Worm (Caenorhabditis elegans) whole organism, young adult: ENCODE results near the gene frpr-8.

Experiments used
- B0261.1 ChIP-seq: sonication (generic microtip); optimal IDR thresholded peaks from 2 replicates; lab custom pipeline; 2016; ENCODE audit warnings: mild to moderate bottlenecking, missing genetic modification characterization, moderate library complexity, missing compliant biosample characterization
- D2030.7 ChIP-seq: fragments of 200-800 bp; sonication (Bioruptor generic); IDR thresholded peaks from 2 replicates; pipeline ENCODE4 v1.3.6; 2022; ENCODE audit warnings: missing genetic modification reagents, missing genetic modification characterization, missing compliant biosample characterization
- F10E7.11 ChIP-seq: sonication (generic microtip); optimal IDR thresholded peaks from 2 replicates; lab custom pipeline; 2017; ENCODE audit warnings: mild to moderate bottlenecking, missing genetic modification characterization, moderate library complexity, missing compliant biosample characterization
- F33H1.4 ChIP-seq: fragments of 200-800 bp; sonication (Bioruptor generic); IDR thresholded peaks from 2 replicates; pipeline ENCODE4 v1.3.6; 2022; ENCODE audit warnings: missing genetic modification reagents, missing genetic modification characterization, missing compliant biosample characterization
- F37B4.10 ChIP-seq: fragments of 200-800 bp; sonication (Bioruptor generic); IDR thresholded peaks from 2 replicates; pipeline ENCODE4 v1.3.6; 2022; ENCODE audit warnings: missing genetic modification characterization, missing compliant biosample characterization
- F52B5.7 ChIP-seq: sonication (generic microtip); optimal IDR thresholded peaks from 2 replicates; lab custom pipeline; 2016; ENCODE audit warnings: mild to moderate bottlenecking, missing genetic modification characterization, missing compliant biosample characterization
- F55B11.4 ChIP-seq: sonication (generic microtip); optimal IDR thresholded peaks from 2 replicates; lab custom pipeline; 2016; ENCODE audit warnings: missing compliant biosample characterization, missing genetic modification characterization, borderline replicate concordance; ENCODE audit not compliant: insufficient read depth
- T07F8.4 ChIP-seq: sonication (generic microtip); optimal IDR thresholded peaks from 2 replicates; lab custom pipeline; 2016; ENCODE audit warnings: mild to moderate bottlenecking, missing genetic modification characterization, moderate library complexity, missing compliant biosample characterization
- Y67H2A.10 ChIP-seq: fragments of 200-800 bp; sonication (Bioruptor generic); conservative IDR thresholded peaks from 2 replicates; pipeline ENCODE4 v1.3.6; 2022; ENCODE audit warnings: missing genetic modification reagents, missing genetic modification characterization, missing compliant biosample characterization
- ZK185.1 ChIP-seq: sonication (generic microtip); optimal IDR thresholded peaks from 2 replicates; lab custom pipeline; 2016; ENCODE audit warnings: mild to moderate bottlenecking, missing genetic modification characterization, missing compliant biosample characterization; ENCODE audit not compliant: poor library complexity, severe bottlenecking
- aptf-3 ChIP-seq: fragments of 200-800 bp; sonication (Bioruptor generic); IDR thresholded peaks from 2 replicates; pipeline ENCODE4 v1.3.6; 2022; ENCODE audit warnings: missing genetic modification characterization, missing compliant biosample characterization
- athp-1 ChIP-seq: sonication (generic microtip); optimal IDR thresholded peaks from 2 replicates; lab custom pipeline; 2017; ENCODE audit warnings: mild to moderate bottlenecking, missing genetic modification characterization, missing compliant biosample characterization
- ceh-27 ChIP-seq: fragments of 200-800 bp; sonication (Bioruptor generic); optimal IDR thresholded peaks from 2 replicates; lab custom pipeline; 2018; ENCODE audit warnings: mild to moderate bottlenecking, missing genetic modification characterization, moderate library complexity, missing compliant biosample characterization
- ceh-40 ChIP-seq: fragments of 200-800 bp; sonication (Bioruptor generic); IDR thresholded peaks from 2 replicates; pipeline ENCODE4 v1.3.6; 2022; ENCODE audit warnings: missing genetic modification characterization, missing compliant biosample characterization
- ceh-58 ChIP-seq: fragments of 200-800 bp; sonication (Bioruptor generic); IDR thresholded peaks from 2 replicates; pipeline ENCODE4 v1.3.6; 2022; ENCODE audit warnings: missing genetic modification characterization, missing compliant biosample characterization
- ceh-79 ChIP-seq: sonication (generic microtip); optimal IDR thresholded peaks from 2 replicates; lab custom pipeline; 2017; ENCODE audit warnings: mild to moderate bottlenecking, missing genetic modification characterization, missing compliant biosample characterization
- efl-1 ChIP-seq: fragments of 150-350 bp; optimal IDR thresholded peaks from 2 replicates; lab custom pipeline; 2014; ENCODE audit warnings: missing biosample characterization, missing genetic modification reagents, missing genetic modification characterization
- hlh-12 ChIP-seq: sonication (generic microtip); optimal IDR thresholded peaks from 2 replicates; lab custom pipeline; 2016; ENCODE audit warnings: missing genetic modification characterization, missing compliant biosample characterization
- hmg-1.2 ChIP-seq: fragments of 200-800 bp; sonication (Bioruptor generic); IDR thresholded peaks from 2 replicates; pipeline ENCODE4 v1.3.6; 2022; ENCODE audit warnings: missing genetic modification reagents, missing genetic modification characterization, missing compliant biosample characterization
- hrde-1 ChIP-seq: sonication (generic microtip); optimal IDR thresholded peaks from 2 replicates; lab custom pipeline; 2016; ENCODE audit warnings: missing genetic modification characterization, mild to moderate bottlenecking, missing compliant biosample characterization, moderate library complexity, missing genotype, missing genetic modification reagents, borderline replicate concordance
- let-607 ChIP-seq, 2 experiments: fragments of 200-800 bp in 1 of 2; sonication (Bioruptor generic) in 1 of 2; sonication (generic microtip) in 1 of 2; optimal IDR thresholded peaks; 2 replicates each; lab custom pipeline; 2016 to 2018; ENCODE audit warnings: mild to moderate bottlenecking in 2 of 2, missing compliant biosample characterization in 2 of 2, missing genetic modification characterization in 2 of 2, moderate library complexity in 2 of 2, missing genotype in 1 of 2
- lin-26 ChIP-seq: fragments of 200-800 bp; sonication (Bioruptor generic); IDR thresholded peaks from 2 replicates; pipeline ENCODE4 v1.3.6; 2022; ENCODE audit warnings: missing genetic modification reagents, missing genetic modification characterization, missing compliant biosample characterization
- lin-35 ChIP-seq, 3 experiments: fragments of 150-350 bp in 2 of 3; sonication (generic microtip) in 1 of 3; optimal IDR thresholded peaks; 2 replicates each; lab custom pipeline; 2014 to 2018; ENCODE audit warnings: missing biosample characterization in 3 of 3, missing genetic modification characterization in 3 of 3, missing genetic modification reagents in 3 of 3
- madf-3 ChIP-seq: fragments of 200-800 bp; sonication (Bioruptor generic); IDR thresholded peaks from 2 replicates; pipeline ENCODE4 v1.3.6; 2022; ENCODE audit warnings: missing genetic modification reagents, missing genetic modification characterization, missing compliant biosample characterization
- madf-6 ChIP-seq: fragments of 200-800 bp; sonication (Bioruptor generic); IDR thresholded peaks from 2 replicates; pipeline ENCODE4 v1.3.6; 2022; ENCODE audit warnings: missing genetic modification reagents, missing genetic modification characterization, missing compliant biosample characterization
- madf-8 ChIP-seq: fragments of 200-800 bp; sonication (Bioruptor generic); conservative IDR thresholded peaks from 2 replicates; pipeline ENCODE4 v1.3.6; 2022; ENCODE audit warnings: missing genetic modification reagents, missing genetic modification characterization, missing compliant biosample characterization
- mcd-1 ChIP-seq: fragments of 200-800 bp; sonication (Bioruptor generic); IDR thresholded peaks from 2 replicates; pipeline ENCODE4 v1.3.6; 2022; ENCODE audit warnings: missing genetic modification reagents, missing genetic modification characterization, missing compliant biosample characterization
- mel-28 ChIP-seq: sonication (generic microtip); optimal IDR thresholded peaks from 2 replicates; lab custom pipeline; 2016; ENCODE audit warnings: borderline replicate concordance, mild to moderate bottlenecking, missing genetic modification characterization, missing compliant biosample characterization
- mes-4 ChIP-seq: sonication (generic microtip); optimal IDR thresholded peaks from 2 replicates; lab custom pipeline; 2016; ENCODE audit warnings: missing genotype, missing genetic modification characterization, missing compliant biosample characterization
- nfya-1 ChIP-seq: sonication (generic microtip); optimal IDR thresholded peaks from 2 replicates; lab custom pipeline; 2017; ENCODE audit warnings: antibody characterized with exemption, missing compliant biosample characterization, missing genetic modification characterization, borderline replicate concordance; ENCODE audit not compliant: insufficient read depth
- nfyb-1 ChIP-seq: fragments of 200-800 bp; sonication (Bioruptor generic); IDR thresholded peaks from 2 replicates; pipeline ENCODE4 v1.3.6; 2022; ENCODE audit warnings: missing genetic modification reagents, missing genetic modification characterization, missing compliant biosample characterization
- nhr-120 ChIP-seq: fragments of 200-800 bp; sonication (Bioruptor generic); IDR thresholded peaks from 2 replicates; pipeline ENCODE4 v1.3.6; 2022; ENCODE audit warnings: missing genetic modification characterization, missing compliant biosample characterization
- nhr-90 ChIP-seq: sonication (generic microtip); optimal IDR thresholded peaks from 2 replicates; lab custom pipeline; 2016; ENCODE audit warnings: missing genotype, mild to moderate bottlenecking, missing genetic modification characterization, missing compliant biosample characterization
- pbrm-1 ChIP-seq: fragments of 200-800 bp; sonication (Bioruptor generic); IDR thresholded peaks from 2 replicates; pipeline ENCODE4 v1.3.6; 2022; ENCODE audit warnings: missing genetic modification reagents, missing genetic modification characterization, missing compliant biosample characterization
- rcor-1 ChIP-seq: fragments of 200-800 bp; sonication (Bioruptor generic); IDR thresholded peaks from 2 replicates; pipeline ENCODE4 v1.3.6; 2022; ENCODE audit warnings: missing genetic modification reagents, missing genetic modification characterization, missing compliant biosample characterization
- repo-1 ChIP-seq: sonication (generic microtip); optimal IDR thresholded peaks from 2 replicates; lab custom pipeline; 2017; ENCODE audit warnings: mild to moderate bottlenecking, missing genetic modification characterization, missing compliant biosample characterization
- rpc-1 ChIP-seq, 2 experiments: fragments of 150-350 bp in 1 of 2; sonication (generic microtip) in 1 of 2; optimal IDR thresholded peaks; 2 replicates each; lab custom pipeline; 2014 to 2018; ENCODE audit warnings: missing biosample characterization in 1 of 2, missing genetic modification characterization in 1 of 2, missing genetic modification reagents in 1 of 2, missing genotype in 1 of 2
- snpc-1.3 ChIP-seq: sonication (generic microtip); optimal IDR thresholded peaks from 2 replicates; lab custom pipeline; 2017; ENCODE audit warnings: missing genetic modification characterization, mild to moderate bottlenecking, missing compliant biosample characterization, antibody characterized with exemption, moderate library complexity, missing genotype, missing genetic modification reagents; ENCODE audit not compliant: insufficient read depth
- snpc-4 ChIP-seq, 5 experiments: fragments of 150-350 bp in 1 of 5; sonication (generic microtip) in 4 of 5; optimal IDR thresholded peaks; 2 replicates each; lab custom pipeline; 2014 to 2018; ENCODE audit warnings: missing genetic modification characterization in 5 of 5, missing biosample characterization in 3 of 5, antibody characterized with exemption in 2 of 5, mild to moderate bottlenecking in 2 of 5, missing compliant biosample characterization in 2 of 5, missing genotype in 2 of 5, moderate library complexity in 2 of 5, missing genetic modification reagents in 1 of 5
- ztf-18 ChIP-seq: sonication (generic microtip); optimal IDR thresholded peaks from 2 replicates; lab custom pipeline; 2016; ENCODE audit warnings: missing genotype, mild to moderate bottlenecking, missing genetic modification characterization, missing compliant biosample characterization
- ztf-25 ChIP-seq: fragments of 200-800 bp; sonication (Bioruptor generic); IDR thresholded peaks from 2 replicates; pipeline ENCODE4 v1.3.6; 2022; ENCODE audit warnings: missing genetic modification reagents, missing genetic modification characterization, missing compliant biosample characterization
- ztf-28 ChIP-seq: fragments of 200-800 bp; sonication (Bioruptor generic); IDR thresholded peaks from 2 replicates; pipeline ENCODE4 v1.3.6; 2022; ENCODE audit warnings: missing genetic modification reagents, missing genetic modification characterization, missing compliant biosample characterization

Gene frpr-8

ce11 chrX:8697517-8697916 is at the start of gene frpr-8:
Gene frpr-8 (plus strand): TSS chrX:8697817.
- no peak for TF ChIP-seq F52B5.7

- no peak for TF ChIP-seq T07F8.4 (tag; lab: Kevin White, UChicago)
- no peak for TF ChIP-seq rpc-1 (optimal IDR thresholded peaks at IDR 0.05; lab: Kevin White, UChicago)
- TF ChIP-seq rpc-1 (tag; optimal IDR thresholded peaks at IDR 0.05; lab: Kevin White, UChicago), result no peak
- TF ChIP-seq Y67H2A.10, result no peak
- no peak for TF ChIP-seq rcor-1 (GFP tag; lab: Robert Waterston, UW)
- TF ChIP-seq mel-28 (tag; lab: Kevin White, UChicago), result no peak
- no peak for TF ChIP-seq snpc-1.3 (tag; lab: Kevin White, UChicago)
- no peak for TF ChIP-seq F55B11.4 (tag; lab: Kevin White, UChicago)
Observed at ce11 chrX:8648582-8648981, 49.0 kb upstream of the frpr-8 start.

ce11 chrX:8650535-8650934 is 47.1 kb upstream of the frpr-8 start:
- TF ChIP-seq ztf-28 (GFP tag; lab: Robert Waterston, UW) (no peak), nfyb-1 (GFP tag; lab: Robert Waterston, UW) (peak; percentile 68; the same call in 1 of the 2 replicates), pbrm-1 (GFP tag; lab: Robert Waterston, UW) (peak; percentile 80), mes-4 (peak; percentile 10), aptf-3 (GFP tag; lab: Robert Waterston, UW) (no peak), ceh-40 (GFP tag; lab: Robert Waterston, UW) (0 out of 2 replicates have a peak, but pooled peaks have one; percentile 32), D2030.7 (GFP tag; lab: Robert Waterston, UW) (peak; percentile 86), repo-1 (peak; percentile 49), F37B4.10 (GFP tag; lab: Robert Waterston, UW) (no peak), F33H1.4 (GFP tag; lab: Robert Waterston, UW) (no peak), ceh-27 (peak; percentile 53), F10E7.11 (no peak), ZK185.1 (peak; percentile 39), let-607 (tag; optimal IDR thresholded peaks at IDR 0.05; lab: Kevin White, UChicago) (peak; percentile 38 to 51), nfya-1 (no peak), rpc-1 (optimal IDR thresholded peaks at IDR 0.05; lab: Kevin White, UChicago) (peak; percentile 93), rpc-1 (tag; optimal IDR thresholded peaks at IDR 0.05; lab: Kevin White, UChicago) (peak; percentile 95), nhr-90 (tag; lab: Kevin White, UChicago) (peak; percentile 65), B0261.1 (tag; lab: Kevin White, UChicago) (peak; percentile 84), rcor-1 (GFP tag; lab: Robert Waterston, UW) (peak; percentile 66), madf-3 (no peak), lin-35 (GFP tag; optimal IDR thresholded peaks at IDR 0.05; lab: Kevin White, UChicago) (peak in 1 of 3 experiments; percentile 23), nhr-120 (GFP tag; lab: Robert Waterston, UW) (no peak), mel-28 (tag; lab: Kevin White, UChicago) (no peak), snpc-4 (GFP tag; optimal IDR thresholded peaks at IDR 0.05; lab: Kevin White, UChicago) (peak; percentile 77), snpc-4 (tag; optimal IDR thresholded peaks at IDR 0.05; lab: Kevin White, UChicago) (peak in 2 of 4 experiments; percentile 25 to 76), mcd-1 (GFP tag; lab: Robert Waterston, UW) (no peak), ztf-25 (GFP tag; lab: Robert Waterston, UW) (peak; percentile 79; the same call in 1 of the 2 replicates), ceh-58 (GFP tag; lab: Robert Waterston, UW) (no peak), ceh-79 (tag; lab: Kevin White, UChicago) (peak; percentile 18), hmg-1.2 (GFP tag; lab: Robert Waterston, UW) (peak; percentile 64), efl-1 (peak; percentile 13), hrde-1 (tag; lab: Kevin White, UChicago) (peak; percentile 51), ztf-18 (peak; percentile 54), athp-1 (peak; percentile 58), madf-8 (GFP tag; lab: Robert Waterston, UW) (no peak), lin-26 (GFP tag; lab: Robert Waterston, UW) (peak; percentile 88), madf-6 (GFP tag; lab: Robert Waterston, UW) (no peak; the same call in 1 of the 2 replicates), hlh-12 (tag; lab: Kevin White, UChicago) (peak; percentile 17)
